Worm (Caenorhabditis elegans) whole organism, dauer: ENCODE data around the gene srx-63.

Experiments used
- unc-62 ChIP-seq: sonication (generic microtip); optimal IDR thresholded peaks from 2 replicates; lab custom pipeline; 2017; ENCODE audit warnings: missing biosample characterization, missing genetic modification reagents, missing genetic modification characterization

srx-63 gene

DNA sequence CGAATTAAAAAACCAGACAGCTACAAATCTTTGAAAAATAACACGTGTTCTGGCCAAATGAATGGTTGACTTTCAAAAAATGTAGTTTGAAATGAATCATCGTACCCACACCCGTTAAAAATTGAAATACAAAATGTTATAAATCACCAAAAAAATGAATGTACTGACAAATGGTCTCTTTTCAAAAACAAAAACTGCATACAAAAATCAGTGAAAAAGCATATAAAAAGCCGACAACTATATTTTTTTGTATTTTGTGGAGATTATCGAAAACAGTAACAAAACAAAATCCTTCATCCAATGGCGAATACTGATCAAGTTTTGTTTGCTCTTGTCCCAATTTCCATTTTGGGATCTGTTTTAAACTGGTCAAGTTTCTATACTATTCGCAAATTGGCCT, 12.1 kb upstream of the srx-63 start, which contains the start of gene srx-66:
Gene srx-66, plus strand, starts transcription at position 301 of the 400 bp plus-strand sequence.
- no peak for TF ChIP-seq unc-62 (GFP tag; lab: Kevin White, UChicago)

DNA sequence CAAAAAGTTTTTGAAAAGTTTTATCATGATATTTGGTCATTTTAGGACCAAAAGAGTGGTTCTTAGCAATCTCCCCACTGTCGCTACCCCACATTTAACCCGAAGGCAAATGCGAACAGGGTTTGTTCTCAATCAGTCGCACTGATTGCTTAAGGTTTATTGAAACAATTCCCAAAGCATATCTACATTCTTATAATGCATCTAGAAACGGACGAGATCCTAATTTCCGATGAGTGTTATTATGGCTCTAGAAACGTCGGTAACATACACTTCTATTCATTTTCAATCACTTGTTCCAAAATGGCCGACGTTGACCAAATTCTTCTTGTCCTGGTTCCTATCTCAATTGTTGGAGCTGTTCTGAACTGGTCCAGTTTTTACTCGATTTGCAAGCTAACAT, 9.8 kb upstream of the srx-63 start, which contains the start of gene srx-65:
Gene srx-65, plus strand, starts transcription at position 301 of the 400 bp plus-strand sequence.
- no peak for TF ChIP-seq unc-62 (GFP tag; lab: Kevin White, UChicago)

DNA sequence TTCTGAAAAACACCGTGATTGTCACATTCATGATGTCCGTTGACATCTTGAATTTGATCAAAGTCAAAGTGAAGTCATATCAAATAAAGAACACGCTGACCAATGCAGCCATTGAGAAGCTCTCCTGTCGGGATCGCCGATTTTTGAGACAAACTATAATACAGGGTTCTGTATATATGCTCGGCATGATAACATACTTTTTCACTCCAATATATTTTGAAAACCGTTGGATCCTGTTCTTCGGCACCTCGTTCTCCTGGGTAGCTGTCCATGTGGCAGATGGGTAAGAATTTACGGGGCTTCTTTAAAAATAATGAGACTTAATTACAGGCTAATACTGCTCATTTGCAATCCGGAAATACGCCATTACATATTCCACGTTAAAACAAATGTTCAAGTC, 8.9 kb upstream of the srx-63 start:
- no peak for TF ChIP-seq unc-62 (GFP tag; lab: Kevin White, UChicago)

DNA sequence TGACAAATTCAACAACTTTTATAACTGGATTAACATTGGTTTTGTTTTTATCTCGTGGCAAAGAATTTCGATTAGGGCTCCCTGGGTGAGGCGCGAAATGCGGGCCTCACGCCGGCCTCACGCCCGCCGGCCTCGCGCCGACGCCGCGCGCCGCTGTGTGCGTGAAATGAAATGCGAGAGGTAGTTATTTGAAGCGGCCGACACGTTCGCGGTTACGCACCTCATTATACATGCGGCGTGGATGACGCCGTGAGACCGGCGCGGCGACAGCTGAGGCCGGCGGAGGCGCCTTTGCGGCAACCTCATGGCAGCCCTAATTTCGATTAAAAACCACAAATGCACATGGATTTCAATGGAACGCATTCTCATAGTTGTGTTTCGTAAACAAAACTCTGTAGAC, 3.9 kb upstream of the srx-63 start:
- no peak for TF ChIP-seq unc-62 (GFP tag; lab: Kevin White, UChicago)

DNA sequence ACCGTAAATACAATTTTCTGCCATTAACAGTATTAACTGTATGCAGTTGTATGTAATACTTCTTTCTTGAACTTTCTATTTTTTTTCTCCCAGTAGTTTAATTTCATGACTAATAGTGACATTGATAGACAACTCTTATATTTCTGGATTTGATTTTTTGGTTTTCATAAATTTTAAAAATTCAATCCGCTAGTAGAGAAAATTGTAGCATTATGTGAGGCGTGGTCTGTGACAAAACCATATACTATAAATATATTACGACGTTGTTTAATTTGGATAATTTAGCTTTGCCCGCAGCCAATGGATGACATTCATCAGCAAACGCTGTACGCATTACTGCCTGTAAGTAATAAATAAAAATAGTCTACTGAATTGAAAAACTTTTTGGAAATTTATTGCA, 2.3 kb upstream of the srx-63 start, which contains the start of gene srx-64:
Gene srx-64, plus strand, starts transcription at position 301 of the 400 bp plus-strand sequence.
- TF ChIP-seq unc-62 (GFP tag; lab: Kevin White, UChicago) = no peak

DNA sequence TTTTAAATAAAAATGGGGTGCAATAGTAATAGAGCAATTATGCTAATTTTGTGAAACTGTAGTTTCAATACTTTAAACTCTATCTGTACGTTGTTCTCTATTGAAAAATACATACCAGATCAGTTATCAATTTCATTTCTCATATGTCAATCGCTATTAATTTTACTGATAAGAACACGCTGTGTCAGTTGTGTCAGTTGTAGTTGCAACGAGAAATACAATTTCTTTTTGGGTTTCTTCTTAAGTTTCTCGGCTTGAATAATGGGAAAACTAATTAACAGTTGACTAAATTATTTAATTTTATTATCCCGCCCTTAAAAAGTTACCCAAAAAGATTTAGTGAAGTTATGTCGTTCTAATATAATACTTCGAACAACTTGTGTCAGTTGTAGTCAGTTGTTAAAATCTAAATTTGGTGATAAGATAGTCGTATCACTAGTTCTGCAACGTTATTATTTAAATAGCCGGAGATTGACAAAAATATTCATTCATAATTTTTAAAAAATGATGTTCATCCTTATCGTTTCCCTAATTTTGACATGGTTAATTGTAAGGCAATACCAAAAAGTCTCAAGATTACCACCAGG, 4.6 kb downstream of the srx-63 start, which contains the start of gene cyp-35A5:
Gene cyp-35A5, plus strand, starts transcription at position 435 of the 587 bp plus-strand sequence.
- no peak for TF ChIP-seq unc-62 (GFP tag; lab: Kevin White, UChicago)

DNA sequence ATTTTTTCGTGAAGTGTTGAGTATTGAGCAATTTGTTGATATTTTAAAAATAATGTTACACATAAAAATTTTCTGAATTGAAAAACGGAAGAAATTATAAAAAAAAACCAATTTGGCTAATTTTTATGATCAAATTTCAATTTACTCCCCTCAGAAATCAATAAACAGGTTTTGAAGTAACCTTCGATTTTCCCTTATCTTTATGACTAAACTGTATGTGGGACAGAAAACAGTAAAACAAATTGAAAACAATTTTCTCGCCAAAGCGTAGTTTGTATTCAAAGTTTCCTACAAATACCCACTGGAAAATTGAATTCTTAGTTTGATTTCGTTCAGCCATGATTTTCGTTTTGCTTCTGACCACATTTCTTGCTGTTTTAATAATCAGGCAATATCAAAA, 7.4 kb downstream of the srx-63 start, which contains the start of gene cyp-35B1:
Gene cyp-35B1, plus strand, starts transcription at position 244 of the 400 bp plus-strand sequence.
- TF ChIP-seq unc-62 (GFP tag; lab: Kevin White, UChicago) = no peak

DNA sequence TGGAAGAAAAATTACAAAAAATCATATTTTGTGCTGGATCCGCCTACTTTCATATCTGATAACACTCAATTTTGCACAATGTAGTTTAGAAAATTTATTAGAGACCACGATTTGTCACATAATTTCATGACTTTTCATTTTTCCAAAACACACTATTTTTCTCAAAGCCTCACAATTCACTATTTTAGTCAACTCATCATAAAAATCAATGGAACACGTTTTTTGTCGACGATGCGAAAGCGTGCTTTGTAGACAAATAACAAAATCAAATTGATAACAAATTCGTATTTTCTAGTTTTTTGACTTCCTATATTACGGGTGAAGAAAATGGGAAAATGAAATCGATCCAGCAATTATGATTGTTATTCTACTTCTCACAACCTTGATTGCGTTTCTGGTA, 10.4 kb downstream of the srx-63 start, which contains the start of gene cyp-35B2:
Gene cyp-35B2, plus strand, starts transcription at position 301 of the 400 bp plus-strand sequence.
- TF ChIP-seq unc-62 (GFP tag; lab: Kevin White, UChicago) = no peak

DNA sequence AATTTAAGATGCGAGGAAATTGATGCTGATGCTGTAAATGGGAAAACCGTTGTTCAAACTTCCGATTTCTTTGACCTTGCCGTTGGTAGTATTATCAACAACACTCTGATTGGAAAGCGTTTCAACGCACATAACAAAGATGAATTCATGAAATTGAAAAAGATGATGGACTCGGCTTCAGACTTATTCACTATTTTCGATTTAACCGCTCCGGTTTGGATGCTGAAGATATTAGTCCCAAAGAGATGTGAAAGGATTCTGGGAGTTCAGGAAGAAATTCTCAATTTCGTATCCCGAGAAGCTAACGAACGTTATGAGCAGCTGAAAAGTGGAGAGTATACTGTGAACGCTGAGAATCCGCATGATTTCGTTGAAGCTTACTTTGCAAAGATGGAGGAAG, 11.9 kb downstream of the srx-63 start:
- no peak for TF ChIP-seq unc-62 (GFP tag; lab: Kevin White, UChicago)

DNA sequence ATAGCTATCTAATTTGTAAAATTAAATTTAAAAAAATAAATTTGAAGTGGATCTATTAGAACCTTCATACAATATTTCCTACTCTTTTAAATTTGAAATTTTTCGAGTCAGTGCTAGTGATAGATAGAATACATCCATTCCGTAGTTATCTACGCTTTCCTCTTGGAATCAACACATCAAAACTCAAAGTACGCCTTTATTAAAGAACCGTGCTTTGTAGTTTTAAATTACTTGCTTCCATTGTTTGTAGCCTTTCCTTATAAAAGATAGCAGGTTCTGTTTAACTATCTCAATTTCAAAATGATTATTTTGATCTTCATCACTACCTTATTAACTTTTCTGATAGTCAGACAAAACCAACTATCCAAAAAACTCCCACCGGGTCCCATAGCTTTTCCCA, 13.6 kb downstream of the srx-63 start, which contains the start of gene cyp-35B3:
Gene cyp-35B3, plus strand, starts transcription at position 301 of the 400 bp plus-strand sequence.
- TF ChIP-seq unc-62 (GFP tag; lab: Kevin White, UChicago) = no peak

DNA sequence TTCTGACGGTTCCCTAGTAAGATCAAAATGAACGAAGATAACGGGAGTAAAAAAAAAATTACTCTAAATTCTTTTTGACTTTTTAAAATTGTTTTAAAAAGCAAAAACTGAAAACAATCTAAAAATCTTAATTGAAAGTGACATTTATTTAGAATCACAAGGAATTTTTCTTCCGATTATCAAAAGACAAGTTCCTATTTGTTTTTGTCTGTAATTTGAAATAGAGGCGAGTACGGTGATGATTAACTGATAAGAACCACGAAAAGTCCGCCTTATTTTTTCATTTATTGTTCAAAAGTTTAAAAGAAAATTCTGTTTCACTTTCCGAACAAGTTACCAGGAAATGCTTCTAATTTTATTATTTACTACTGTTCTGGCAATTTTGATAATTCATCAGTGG, 18.3 kb downstream of the srx-63 start, which contains the start of gene dach-1:
Gene dach-1, plus strand, starts transcription at position 301 of the 400 bp plus-strand sequence.
- TF ChIP-seq unc-62 (GFP tag; lab: Kevin White, UChicago) = no peak

DNA sequence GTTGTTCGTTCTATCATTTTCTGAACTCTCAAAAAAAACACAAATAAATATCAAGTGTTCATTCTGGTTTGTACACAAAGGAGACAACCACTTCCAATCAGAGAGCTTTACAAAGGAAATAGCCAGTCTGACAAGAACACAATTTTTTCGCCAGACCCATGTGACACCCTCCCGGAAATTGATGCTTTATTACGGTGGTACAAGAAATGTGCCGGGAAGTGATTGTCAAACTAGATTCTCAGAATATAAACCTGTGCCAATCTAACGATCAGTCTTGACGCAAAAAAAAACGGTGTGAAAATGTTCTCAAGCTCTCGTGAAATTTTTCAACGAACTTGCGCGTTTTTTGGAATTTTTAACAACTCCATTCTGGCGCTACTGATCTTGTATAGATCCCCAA, 22.3 kb downstream of the srx-63 start, which contains the start of gene str-247:
Gene str-247, plus strand, starts transcription at position 301 of the 400 bp plus-strand sequence.
- TF ChIP-seq unc-62 (GFP tag; lab: Kevin White, UChicago) = no peak

DNA sequence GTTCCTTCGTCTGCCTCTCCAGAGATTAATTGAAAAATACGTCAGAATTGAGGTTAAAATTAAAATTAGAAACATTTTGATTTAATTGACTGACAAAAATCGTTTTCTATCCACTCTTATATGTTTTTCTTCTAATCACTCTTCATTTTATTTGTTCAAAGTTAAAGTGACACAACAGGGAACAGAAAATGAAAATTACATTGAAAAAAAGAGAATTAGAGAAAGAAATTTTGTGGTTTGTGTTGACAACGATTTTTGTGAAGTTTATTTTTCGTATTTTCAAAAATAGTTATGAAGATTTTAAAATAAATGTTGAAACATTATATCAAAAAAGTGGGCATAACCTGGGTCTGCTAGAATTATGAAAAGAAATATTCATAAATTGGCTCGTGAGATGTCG, 26.2 kb downstream of the srx-63 start, which contains the start of gene cyp-34A5:
Gene cyp-34A5, minus strand, starts transcription at position 101 of the 400 bp plus-strand sequence.
- TF ChIP-seq unc-62 (GFP tag; lab: Kevin White, UChicago) = no peak

DNA sequence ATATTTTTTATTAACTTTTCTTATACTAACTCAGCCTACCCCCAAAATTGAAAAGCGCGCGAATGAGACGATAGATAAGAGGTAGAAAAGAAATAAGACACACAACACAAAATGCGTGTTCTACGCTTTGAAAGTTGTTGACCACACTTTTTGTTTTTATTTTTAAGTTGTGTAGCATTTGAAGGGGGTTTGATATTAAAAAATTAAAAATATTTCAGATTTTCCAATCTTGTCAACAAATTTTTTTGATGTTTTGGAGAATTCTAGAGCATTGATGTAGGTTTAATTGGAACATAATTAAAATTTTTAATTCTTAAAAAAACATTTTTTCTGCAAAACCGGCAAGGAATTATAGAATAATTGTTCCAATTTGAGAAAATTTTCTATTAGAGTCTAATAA, 29.8 kb downstream of the srx-63 start, which contains the start of gene cyp-34A6:
Gene cyp-34A6, minus strand, starts transcription at position 101 of the 400 bp plus-strand sequence.
- no peak for TF ChIP-seq unc-62 (GFP tag; lab: Kevin White, UChicago)

DNA sequence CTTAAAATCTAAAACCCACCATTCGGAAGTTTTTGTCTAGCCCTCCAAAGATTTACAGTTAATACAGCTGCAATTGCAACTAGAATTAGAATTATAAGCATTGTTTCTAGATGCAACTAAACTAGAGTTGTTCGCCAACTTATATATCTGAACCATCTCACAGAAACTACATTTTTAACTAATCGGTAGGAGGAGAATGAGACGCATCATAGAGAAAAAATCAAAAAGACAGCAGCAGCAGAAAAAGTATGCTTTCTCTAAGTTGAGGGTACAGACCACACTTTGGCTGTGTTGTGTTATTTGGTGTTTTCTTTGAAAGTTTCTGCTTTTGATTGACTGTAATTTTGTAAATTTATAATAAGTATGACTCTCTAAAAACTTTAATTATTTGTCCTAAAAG, 32.3 kb downstream of the srx-63 start, which contains the start of gene cyp-34A7:
Gene cyp-34A7, minus strand, starts transcription at position 101 of the 400 bp plus-strand sequence.
- no peak for TF ChIP-seq unc-62 (GFP tag; lab: Kevin White, UChicago)

DNA sequence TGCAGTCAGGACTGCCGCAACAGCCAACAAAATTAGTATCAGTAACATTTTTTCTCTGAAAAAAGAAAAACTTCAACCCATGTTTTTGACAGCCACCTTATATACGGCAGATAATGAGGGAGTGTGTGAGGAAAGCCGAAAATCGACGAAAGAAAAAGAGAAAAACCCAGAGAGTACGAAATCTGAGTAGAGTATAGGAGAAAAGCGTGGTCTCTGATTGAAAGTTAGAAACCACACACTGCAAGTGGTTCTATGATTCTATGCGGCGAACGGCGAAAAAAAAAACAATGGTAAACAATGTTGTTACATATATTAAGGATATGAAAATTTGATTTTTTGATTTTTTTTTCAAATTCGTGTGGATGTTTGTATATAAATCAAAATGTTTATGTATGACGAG, 36.3 kb downstream of the srx-63 start, which contains the start of gene cyp-34A8:
Gene cyp-34A8, minus strand, starts transcription at position 62 of the 400 bp plus-strand sequence.
- TF ChIP-seq unc-62 (GFP tag; lab: Kevin White, UChicago) = no peak
